Fruit fly (Drosophila melanogaster) whole organism, embryonic: ENCODE results near the gene simj.

ENCODE experiments used
- Atf6 ChIP-seq: fragments of 200-800 bp; sonication (Bioruptor generic); IDR thresholded peaks from 2 replicates; pipeline ENCODE4 v1.3.6; 2022; ENCODE audit warnings: missing biosample characterization, missing genetic modification characterization
- B-H2 ChIP-seq: fragments of 200-800 bp; sonication (Bioruptor generic); optimal IDR thresholded peaks from 2 replicates; lab custom pipeline; 2018; ENCODE audit warnings: missing biosample characterization, mild to moderate bottlenecking, missing genetic modification characterization
- Bgb ChIP-seq: fragments of 200-800 bp; sonication (Bioruptor generic); IDR thresholded peaks from 2 replicates; pipeline ENCODE4 v1.3.6; 2022; ENCODE audit warnings: missing biosample characterization, missing genetic modification characterization; ENCODE audit not compliant: partially characterized antibody
- CG1024 ChIP-seq: fragments of 200-800 bp; sonication (Bioruptor generic); IDR thresholded peaks from 2 replicates; pipeline ENCODE4 v1.3.6; 2022; ENCODE audit warnings: missing biosample characterization, missing genetic modification characterization
- CG11695 ChIP-seq: fragments of 200-800 bp; sonication (Bioruptor generic); IDR thresholded peaks from 3 replicates; pipeline ENCODE4 v1.3.6; 2022; ENCODE audit warnings: missing biosample characterization, missing genetic modification characterization
- CG12659 ChIP-seq: fragments of 200-800 bp; sonication (Bioruptor generic); optimal IDR thresholded peaks from 3 replicates; lab custom pipeline; 2017; ENCODE audit warnings: mild to moderate bottlenecking, missing biosample characterization, missing genetic modification reagents, missing genetic modification characterization
- CG13287 ChIP-seq: fragments of 200-800 bp; sonication (Bioruptor generic); IDR thresholded peaks from 2 replicates; pipeline ENCODE4 v1.3.6; 2022; ENCODE audit warnings: missing biosample characterization, missing genetic modification characterization; ENCODE audit not compliant: partially characterized antibody
- CG13894 ChIP-seq: fragments of 200-800 bp; sonication (Bioruptor generic); optimal IDR thresholded peaks from 3 replicates; lab custom pipeline; 2018; ENCODE audit warnings: missing biosample characterization, mild to moderate bottlenecking, missing genetic modification characterization, moderate library complexity
- CG15011 ChIP-seq: fragments of 200-800 bp; sonication (Bioruptor generic); optimal IDR thresholded peaks from 3 replicates; lab custom pipeline; 2018; ENCODE audit warnings: missing biosample characterization, mild to moderate bottlenecking, missing genetic modification characterization
- CG18011 ChIP-seq: fragments of 200-800 bp; sonication (Bioruptor generic); optimal IDR thresholded peaks from 2 replicates; lab custom pipeline; 2017; ENCODE audit warnings: missing biosample characterization, missing genetic modification characterization, mild to moderate bottlenecking, moderate library complexity, missing genotype
- CG1832 ChIP-seq: fragments of 200-800 bp; sonication (Bioruptor generic); optimal IDR thresholded peaks from 2 replicates; lab custom pipeline; 2017; ENCODE audit warnings: missing biosample characterization, mild to moderate bottlenecking, missing genetic modification characterization, inconsistent platforms
- CG34422 ChIP-seq: fragments of 200-800 bp; sonication (Bioruptor generic); IDR thresholded peaks from 3 replicates; pipeline ENCODE4 v1.3.6; 2022; ENCODE audit warnings: missing biosample characterization, missing genetic modification characterization
- CG6683 ChIP-seq: fragments of 200-800 bp; sonication (Bioruptor generic); optimal IDR thresholded peaks from 2 replicates; lab custom pipeline; 2017; ENCODE audit warnings: missing biosample characterization, mild to moderate bottlenecking, missing genetic modification characterization, missing genetic modification reagents
- CG6854 ChIP-seq: fragments of 200-800 bp; sonication (Bioruptor generic); optimal IDR thresholded peaks from 3 replicates; lab custom pipeline; 2017; ENCODE audit warnings: missing biosample characterization, mild to moderate bottlenecking, missing genetic modification characterization
- CG8290 ChIP-seq, 3 experiments: fragments of 200-800 bp; sonication (Bioruptor generic); optimal IDR thresholded peaks; 2 replicates each; lab custom pipeline; 2016 to 2019; ENCODE audit warnings: missing biosample characterization in 3 of 3, missing genetic modification characterization in 3 of 3, mild to moderate bottlenecking in 2 of 3, moderate library complexity in 1 of 3
- CG9215 ChIP-seq: fragments of 200-800 bp; sonication (Bioruptor generic); IDR thresholded peaks from 2 replicates; pipeline ENCODE4 v1.3.6; 2022; ENCODE audit warnings: missing biosample characterization, missing genetic modification characterization
- D ChIP-seq, 2 experiments: fragments of 200-800 bp in 1 of 2; fragments of >200 bp in 1 of 2; sonication (Bioruptor generic) in 1 of 2; optimal IDR thresholded peaks; 2 replicates in 1 of 2; 3 replicates in 1 of 2; lab custom pipeline; 2017; ENCODE audit warnings: mild to moderate bottlenecking in 1 of 2, missing biosample characterization in 1 of 2, missing genetic modification characterization in 1 of 2, missing genetic modification reagents in 1 of 2
- Dfd ChIP-seq, 2 experiments: fragments of >200 bp; optimal IDR thresholded peaks; 2 replicates each; lab custom pipeline; 2017; ENCODE audit warnings: missing biosample characterization in 2 of 2, missing genetic modification characterization in 2 of 2
- E2f2 ChIP-seq: fragments of 200-800 bp; sonication (Bioruptor generic); IDR thresholded peaks from 2 replicates; pipeline ENCODE4 v1.3.6; 2022; ENCODE audit warnings: missing biosample characterization, missing genetic modification characterization
- ERR ChIP-seq: fragments of 200-800 bp; sonication (Bioruptor generic); optimal IDR thresholded peaks from 2 replicates; lab custom pipeline; 2016; ENCODE audit warnings: missing biosample characterization, missing genetic modification characterization
- HLH4C ChIP-seq: fragments of 200-800 bp; sonication (Bioruptor generic); IDR thresholded peaks from 3 replicates; pipeline ENCODE4 v1.3.6; 2022; ENCODE audit warnings: missing biosample characterization, missing genetic modification characterization; ENCODE audit not compliant: partially characterized antibody
- Hr51 ChIP-seq, 2 experiments: fragments of 200-800 bp; sonication (Bioruptor generic); optimal IDR thresholded peaks; 2 replicates in 1 of 2; 3 replicates in 1 of 2; lab custom pipeline; 2016 to 2018; ENCODE audit warnings: missing biosample characterization in 2 of 2, missing genetic modification characterization in 2 of 2, mild to moderate bottlenecking in 1 of 2, moderate library complexity in 1 of 2
- MBD-R2 ChIP-seq: fragments of 200-800 bp; sonication (Bioruptor generic); IDR thresholded peaks from 2 replicates; pipeline ENCODE4 v1.3.6; 2022; ENCODE audit warnings: missing biosample characterization, missing genetic modification characterization
- Max ChIP-seq: fragments of 200-800 bp; sonication (Bioruptor generic); optimal IDR thresholded peaks from 2 replicates; lab custom pipeline; 2016; ENCODE audit warnings: missing biosample characterization, mild to moderate bottlenecking, missing genetic modification characterization
- NK7.1 ChIP-seq: fragments of 200-800 bp; sonication (Bioruptor generic); optimal IDR thresholded peaks from 3 replicates; lab custom pipeline; 2016; ENCODE audit warnings: missing biosample characterization, missing genetic modification characterization
- Nf-YC ChIP-seq: fragments of 200-800 bp; optimal IDR thresholded peaks from 3 replicates; lab custom pipeline; 2019; ENCODE audit warnings: missing biosample characterization, mild to moderate bottlenecking, missing genetic modification characterization, moderate library complexity
- Rfx ChIP-seq: fragments of 200-800 bp; sonication (Bioruptor generic); IDR thresholded peaks from 2 replicates; pipeline ENCODE4 v1.3.6; 2022; ENCODE audit warnings: missing biosample characterization, missing genetic modification characterization
- Side ChIP-seq: fragments of 200-800 bp; sonication (Bioruptor generic); optimal IDR thresholded peaks from 2 replicates; lab custom pipeline; 2016; ENCODE audit warnings: missing biosample characterization, missing genetic modification characterization
- Usf ChIP-seq: fragments of 200-800 bp; sonication (Bioruptor generic); optimal IDR thresholded peaks from 2 replicates; lab custom pipeline; 2017; ENCODE audit warnings: missing genotype, missing biosample characterization, missing genetic modification characterization
- aop ChIP-seq: fragments of 200-800 bp; sonication (Bioruptor generic); IDR thresholded peaks from 2 replicates; pipeline ENCODE4 v1.3.6; 2022; ENCODE audit warnings: missing biosample characterization, missing genetic modification characterization
- bcd ChIP-seq: fragments of 200-800 bp; sonication (Bioruptor generic); optimal IDR thresholded peaks from 2 replicates; lab custom pipeline; 2017; ENCODE audit warnings: missing biosample characterization, mild to moderate bottlenecking, missing genetic modification characterization
- bowl ChIP-seq: fragments of 200-800 bp; sonication (Bioruptor generic); IDR thresholded peaks from 2 replicates; pipeline ENCODE4 v1.3.6; 2022; ENCODE audit warnings: missing biosample characterization, missing genetic modification characterization
- chn ChIP-seq: fragments of 200-800 bp; sonication (Bioruptor generic); optimal IDR thresholded peaks from 2 replicates; lab custom pipeline; 2016; ENCODE audit warnings: missing biosample characterization, missing genetic modification characterization
- crc ChIP-seq: fragments of 200-800 bp; sonication (Bioruptor generic); optimal IDR thresholded peaks from 2 replicates; lab custom pipeline; 2016; ENCODE audit warnings: missing biosample characterization, missing genetic modification characterization
- crp ChIP-seq, 2 experiments: fragments of 200-800 bp; sonication (Bioruptor generic); optimal IDR thresholded peaks; 2 replicates in 1 of 2; 3 replicates in 1 of 2; lab custom pipeline; 2017; ENCODE audit warnings: missing biosample characterization in 2 of 2, missing genetic modification characterization in 2 of 2, mild to moderate bottlenecking in 1 of 2, moderate library complexity in 1 of 2
- dan ChIP-seq: fragments of 200-800 bp; sonication (Bioruptor generic); IDR thresholded peaks from 2 replicates; pipeline ENCODE4 v1.3.6; 2022; ENCODE audit warnings: missing biosample characterization, missing genetic modification characterization
- ftz-f1 ChIP-seq: fragments of 200-800 bp; sonication (Bioruptor generic); optimal IDR thresholded peaks from 2 replicates; lab custom pipeline; 2016; ENCODE audit warnings: missing biosample characterization, missing genetic modification characterization
- gce ChIP-seq: fragments of 200-800 bp; sonication (Bioruptor generic); IDR thresholded peaks from 3 replicates; pipeline ENCODE4 v1.3.6; 2022; ENCODE audit warnings: missing biosample characterization, missing genetic modification characterization
- grn ChIP-seq: fragments of 200-800 bp; sonication (Bioruptor generic); optimal IDR thresholded peaks from 3 replicates; lab custom pipeline; 2017; ENCODE audit warnings: missing biosample characterization, missing genetic modification characterization
- h ChIP-seq: fragments of >200 bp; optimal IDR thresholded peaks from 2 replicates; lab custom pipeline; 2017
- lbe ChIP-seq: fragments of 200-800 bp; sonication (Bioruptor generic); optimal IDR thresholded peaks from 2 replicates; lab custom pipeline; 2016; ENCODE audit warnings: missing biosample characterization, mild to moderate bottlenecking, missing genetic modification characterization
- mirr ChIP-seq: fragments of 200-800 bp; sonication (Bioruptor generic); optimal IDR thresholded peaks from 3 replicates; lab custom pipeline; 2018; ENCODE audit warnings: missing biosample characterization, mild to moderate bottlenecking, missing genetic modification characterization
- pum ChIP-seq: fragments of 200-800 bp; sonication (Bioruptor generic); optimal IDR thresholded peaks from 2 replicates; lab custom pipeline; 2016; ENCODE audit warnings: missing biosample characterization, missing genetic modification characterization
- sisA ChIP-seq: fragments of 200-800 bp; sonication (Bioruptor generic); IDR thresholded peaks from 2 replicates; pipeline ENCODE4 v1.3.6; 2022; ENCODE audit warnings: missing biosample characterization, missing genetic modification characterization
- zf30C ChIP-seq: fragments of 200-800 bp; sonication (Bioruptor generic); optimal IDR thresholded peaks from 3 replicates; lab custom pipeline; 2018; ENCODE audit warnings: missing biosample characterization, mild to moderate bottlenecking, missing genetic modification characterization
- zfh1 ChIP-seq: fragments of 200-800 bp; sonication (Bioruptor generic); IDR thresholded peaks from 3 replicates; pipeline ENCODE4 v1.3.6; 2022; ENCODE audit warnings: missing biosample characterization, missing genetic modification characterization
- zfh2 ChIP-seq: fragments of 200-800 bp; sonication (Bioruptor generic); optimal IDR thresholded peaks from 2 replicates; lab custom pipeline; 2016; ENCODE audit warnings: missing biosample characterization, missing genetic modification characterization

The simj gene

dm6 chr3L:10663190-10663763 is 1.3 kb upstream of the simj start, which contains the start of gene Adi1 (continued):
- TF ChIP-seq mirr (GFP tag; lab: Kevin White, UChicago) (no peak), bcd (GFP tag; lab: Kevin White, UChicago) (no peak), CG13894 (tag; lab: Kevin White, UChicago) (peak; percentile 14), HLH4C (GFP tag; lab: Robert Waterston, UW) (no peak), MBD-R2 (GFP tag; lab: Robert Waterston, UW) (peak; percentile 44), ftz-f1 (GFP tag; lab: Kevin White, UChicago) (peak; percentile 62), Side (GFP tag; lab: Kevin White, UChicago) (no peak), CG8290 (GFP tag; optimal IDR thresholded peaks at IDR 0.05; lab: Kevin White, UChicago) (no peak), CG8290 (tag; optimal IDR thresholded peaks at IDR 0.05; lab: Kevin White, UChicago) (peak in 1 of 2 experiments; percentile 5), ERR (GFP tag; lab: Kevin White, UChicago) (peak; percentile 49), CG13287 (GFP tag; lab: Robert Waterston, UW) (peak; percentile 27), lbe (GFP tag; lab: Kevin White, UChicago) (peak; percentile 28), E2f2 (GFP tag; lab: Robert Waterston, UW) (peak; percentile 22; the same call in 1 of the 2 replicates), CG9215 (no peak), CG15011 (GFP tag; lab: Kevin White, UChicago) (no peak), grn (GFP tag; lab: Kevin White, UChicago) (peak; percentile 22), NK7.1 (GFP tag; lab: Kevin White, UChicago) (no peak), crp (GFP tag; optimal IDR thresholded peaks at IDR 0.05; lab: Kevin White, UChicago) (peak in 1 of 2 experiments; percentile 82), Max (no peak), zfh2 (no peak), CG1832 (GFP tag; lab: Kevin White, UChicago) (no peak)

DNA sequence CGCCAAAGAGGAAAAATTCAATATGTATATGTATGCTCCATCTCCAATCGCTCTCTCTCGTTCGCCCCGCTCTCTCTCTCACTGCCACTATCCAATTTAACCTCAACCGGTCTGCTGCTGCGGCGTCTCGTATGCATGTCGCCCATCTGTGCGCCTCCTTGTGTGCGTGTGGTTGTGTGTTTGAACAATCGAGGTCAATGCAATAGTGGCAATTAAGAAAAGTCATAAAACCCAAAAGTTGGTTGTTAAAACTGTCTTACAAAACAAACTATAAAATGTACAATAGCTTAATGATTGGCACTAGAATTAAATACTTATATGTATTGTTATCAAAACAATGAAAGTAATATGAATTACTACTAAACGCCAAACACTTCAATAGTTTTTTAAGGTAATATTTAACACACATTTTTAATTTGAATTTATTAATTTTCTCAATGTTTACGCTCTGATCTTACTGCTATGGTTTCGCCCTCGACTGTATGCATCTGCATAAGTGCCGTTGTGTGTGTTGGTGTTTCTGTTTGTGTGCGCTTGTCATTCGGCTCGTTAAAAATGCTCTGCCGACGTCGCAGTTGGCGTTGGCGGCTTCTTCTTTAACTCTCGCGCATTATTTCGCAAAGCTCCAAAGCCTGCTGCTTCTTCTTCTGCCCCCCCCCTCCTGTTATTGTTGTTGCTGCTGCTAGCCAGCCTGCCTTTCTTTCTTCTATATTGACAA is 1.1 kb downstream of the simj start:
- TF ChIP-seq CG1024 (GFP tag; lab: Robert Waterston, UW) (peak; percentile 65), Usf (GFP tag; lab: Kevin White, UChicago) (peak; percentile 95), Bgb (GFP tag; lab: Robert Waterston, UW) (no peak), Dfd (GFP tag; optimal IDR thresholded peaks at IDR 0.05; lab: Kevin White, UChicago) (peak in 1 of 2 experiments; percentile 41), aop (GFP tag; lab: Robert Waterston, UW) (peak; percentile 82), pum (GFP tag; lab: Kevin White, UChicago) (peak; percentile 77), Nf-YC (tag; lab: Kevin White, UChicago) (peak; percentile 93), CG6683 (peak; percentile 94), h (lab: Kevin White, UChicago) (no peak), CG6854 (GFP tag; lab: Kevin White, UChicago) (peak; percentile 97), chn (peak; percentile 89), dan (GFP tag; lab: Robert Waterston, UW) (no peak), sisA (peak; percentile 92), Rfx (GFP tag; lab: Robert Waterston, UW) (peak; percentile 89), B-H2 (GFP tag; lab: Kevin White, UChicago) (peak; percentile 78), crp (GFP tag; optimal IDR thresholded peaks at IDR 0.05; lab: Kevin White, UChicago) (peak; percentile 10 to 72), CG18011 (peak; percentile 80), Hr51 (GFP tag; optimal IDR thresholded peaks at IDR 0.05; lab: Kevin White, UChicago) (peak; percentile 93 to 99), CG11695 (GFP tag; lab: Robert Waterston, UW) (peak; percentile 97), crc (GFP tag; lab: Kevin White, UChicago) (peak; percentile 65), bowl (GFP tag; lab: Robert Waterston, UW) (peak; percentile 78), gce (GFP tag; lab: Robert Waterston, UW) (peak; percentile 89), CG12659 (GFP tag; lab: Kevin White, UChicago) (peak; percentile 99), zfh1 (GFP tag; lab: Robert Waterston, UW) (peak; percentile 91), zf30C (GFP tag; lab: Kevin White, UChicago) (no peak), D (optimal IDR thresholded peaks at IDR 0.05; lab: Kevin White, UChicago) (no peak), D (GFP tag; optimal IDR thresholded peaks at IDR 0.05; lab: Kevin White, UChicago) (peak; percentile 98), CG34422 (GFP tag; lab: Robert Waterston, UW) (peak; percentile 89), Atf6 (GFP tag; lab: Robert Waterston, UW) (peak; percentile 92)
